Worm (Caenorhabditis elegans): ENCODE measurements around the gene rbm-25.

ce11 chrV:12465399-12465798, 32.6 kb upstream of the rbm-25 start:
- no peak for TF ChIP-seq elt-1 (tag; optimal IDR thresholded peaks at IDR 0.05)
- TF ChIP-seq lin-39 (tag; optimal IDR thresholded peaks at IDR 0.05): no peak
- TF ChIP-seq ceh-16 (tag; optimal IDR thresholded peaks at IDR 0.05): no peak
- TF ChIP-seq nhr-77 (tag; optimal IDR thresholded peaks at IDR 0.05): no peak
- TF ChIP-seq egl-27 (tag; optimal IDR thresholded peaks at IDR 0.05): peak; percentile 79
- TF ChIP-seq skn-1 (tag; optimal IDR thresholded peaks at IDR 0.05): no peak
- TF ChIP-seq ama-1 (optimal IDR thresholded peaks at IDR 0.05): no peak
- no peak for TF ChIP-seq ceh-82 (tag; optimal IDR thresholded peaks at IDR 0.05)
- no peak for TF ChIP-seq nhr-12 (tag; optimal IDR thresholded peaks at IDR 0.05)
- no peak for TF ChIP-seq aly-2 (tag; optimal IDR thresholded peaks at IDR 0.05)
- TF ChIP-seq nhr-21 (tag; optimal IDR thresholded peaks at IDR 0.05): peak; percentile 66
- no peak for TF ChIP-seq unc-62 (GFP tag; optimal IDR thresholded peaks at IDR 0.05)
- peak; percentile 59 for TF ChIP-seq ztf-4 (tag; optimal IDR thresholded peaks at IDR 0.05)
- TF ChIP-seq zag-1 (tag; optimal IDR thresholded peaks at IDR 0.05): peak; percentile 93
